Worm (Caenorhabditis elegans) whole organism, early embryonic: ENCODE data around the gene spc-1.
A peak's percentile ranks its signal among the peaks of the same experiment; 100 is the strongest.

Experiments used
- B0310.2 ChIP-seq: sonication (generic microtip); optimal IDR thresholded peaks from 2 replicates; lab custom pipeline; 2016; ENCODE audit warnings: mild to moderate bottlenecking, missing genetic modification characterization, missing compliant biosample characterization
- F13C5.2 ChIP-seq: sonication (generic microtip); optimal IDR thresholded peaks from 2 replicates; lab custom pipeline; 2017; ENCODE audit warnings: mild to moderate bottlenecking, missing genetic modification characterization, inconsistent platforms, missing compliant biosample characterization
- aly-1 ChIP-seq: sonication (generic microtip); optimal IDR thresholded peaks from 2 replicates; lab custom pipeline; 2016; ENCODE audit warnings: missing genetic modification characterization, missing compliant biosample characterization
- ama-1 ChIP-seq: fragments of 150-350 bp; optimal IDR thresholded peaks from 2 replicates; lab custom pipeline; 2014
- ceh-13 ChIP-seq: fragments of 200-800 bp; sonication (Bioruptor generic); optimal IDR thresholded peaks from 2 replicates; lab custom pipeline; 2018; ENCODE audit warnings: mild to moderate bottlenecking, missing genetic modification characterization, missing compliant biosample characterization
- ceh-36 ChIP-seq: sonication (generic microtip); optimal IDR thresholded peaks from 2 replicates; lab custom pipeline; 2016; ENCODE audit warnings: missing genetic modification characterization, inconsistent platforms, missing compliant biosample characterization
- ets-7 ChIP-seq: sonication (generic microtip); optimal IDR thresholded peaks from 2 replicates; lab custom pipeline; 2016; ENCODE audit warnings: missing genotype, missing genetic modification characterization, missing compliant biosample characterization
- flt-1 ChIP-seq: fragments of 200-800 bp; sonication (Bioruptor generic); IDR thresholded peaks from 2 replicates; pipeline ENCODE4 v1.3.6; 2022; ENCODE audit warnings: missing genetic modification characterization, missing compliant biosample characterization
- hmbx-1 ChIP-seq: sonication (generic microtip); optimal IDR thresholded peaks from 2 replicates; lab custom pipeline; 2016; ENCODE audit warnings: mild to moderate bottlenecking, missing genetic modification characterization, missing compliant biosample characterization
- hmg-4 ChIP-seq: fragments of 200-800 bp; sonication (Bioruptor generic); optimal IDR thresholded peaks from 2 replicates; lab custom pipeline; 2018; ENCODE audit warnings: mild to moderate bottlenecking, missing genetic modification characterization, missing compliant biosample characterization
- hnd-1 ChIP-seq: sonication (generic microtip); optimal IDR thresholded peaks from 2 replicates; lab custom pipeline; 2016; ENCODE audit warnings: missing genetic modification characterization, missing compliant biosample characterization
- pes-1 ChIP-seq: fragments of 200-800 bp; sonication (Bioruptor generic); IDR thresholded peaks from 2 replicates; pipeline ENCODE4 v1.3.6; 2022; ENCODE audit warnings: missing genetic modification reagents, missing genetic modification characterization, missing compliant biosample characterization
- scrt-1 ChIP-seq: fragments of 200-800 bp; sonication (Bioruptor generic); IDR thresholded peaks from 2 replicates; pipeline ENCODE4 v1.3.6; 2022; ENCODE audit warnings: missing genetic modification characterization, missing compliant biosample characterization
- sea-1 ChIP-seq: fragments of 200-800 bp; sonication (Bioruptor generic); conservative IDR thresholded peaks from 2 replicates; pipeline ENCODE4 v1.3.6; 2022; ENCODE audit warnings: missing genetic modification characterization, missing compliant biosample characterization
- tbx-11 ChIP-seq: fragments of 200-800 bp; sonication (Bioruptor generic); IDR thresholded peaks from 2 replicates; pipeline ENCODE4 v1.3.6; 2022; ENCODE audit warnings: missing genetic modification characterization, missing compliant biosample characterization
- tbx-37 ChIP-seq: fragments of 200-800 bp; sonication (Bioruptor generic); conservative IDR thresholded peaks from 2 replicates; pipeline ENCODE4 v1.3.6; 2022; ENCODE audit warnings: missing genetic modification reagents, missing genetic modification characterization, missing compliant biosample characterization
- tra-4 ChIP-seq: sonication (generic microtip); optimal IDR thresholded peaks from 2 replicates; lab custom pipeline; 2017; ENCODE audit warnings: missing genetic modification characterization, missing compliant biosample characterization

spc-1 gene

ce11 chrX:3106137-3106536 is 20.7 kb downstream of the spc-1 start, which contains the start of gene K10B3.5:
Gene K10B3.5, minus strand, starts transcription at chrX:3106479.
- no peak for TF ChIP-seq ets-7 (tag; lab: Kevin White, UChicago)
- TF ChIP-seq F13C5.2 (tag; lab: Kevin White, UChicago): peak; percentile 30

DNA sequence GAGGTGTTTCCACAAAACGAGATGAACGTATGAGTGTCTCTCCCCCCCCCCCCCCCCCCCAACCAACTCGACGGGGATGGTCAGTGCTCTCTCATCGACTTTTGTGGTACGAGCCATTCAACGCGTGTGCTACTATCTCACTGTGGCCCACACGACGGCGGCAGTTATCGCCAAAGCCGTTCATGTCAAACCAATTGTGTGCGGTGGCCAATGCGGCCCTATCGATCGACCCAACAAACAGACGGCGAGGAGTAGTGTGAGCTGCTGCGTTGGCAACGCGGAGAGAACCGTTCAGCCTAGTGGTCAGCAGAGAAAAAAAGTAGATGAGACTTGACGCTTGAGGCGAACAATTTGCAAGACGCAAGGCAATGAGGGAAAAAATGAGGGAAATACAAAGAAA is 24.1 kb downstream of the spc-1 start:
- TF ChIP-seq sea-1: no peak
- no peak for TF ChIP-seq tra-4 (tag; lab: Kevin White, UChicago)
- no peak for TF ChIP-seq hmbx-1
- no peak for TF ChIP-seq flt-1 (GFP tag; lab: Robert Waterston, UW)
- peak; percentile 8; the same call in 1 of the 2 replicates for TF ChIP-seq tbx-11
- no peak for TF ChIP-seq B0310.2 (tag; lab: Kevin White, UChicago)
- TF ChIP-seq ets-7 (tag; lab: Kevin White, UChicago): no peak
- no peak; the same call in 1 of the 2 replicates for TF ChIP-seq pes-1 (GFP tag; lab: Robert Waterston, UW)
- TF ChIP-seq ceh-36 (tag; lab: Kevin White, UChicago): no peak
- no peak for TF ChIP-seq ama-1 (lab: Kevin White, UChicago)
- no peak for TF ChIP-seq hnd-1 (tag; lab: Kevin White, UChicago)
- TF ChIP-seq hmg-4 (GFP tag; lab: Kevin White, UChicago): peak; percentile 86
- no peak for TF ChIP-seq aly-1 (tag; lab: Kevin White, UChicago)
- no peak for TF ChIP-seq scrt-1 (GFP tag; lab: Robert Waterston, UW)
- no peak for TF ChIP-seq F13C5.2 (tag; lab: Kevin White, UChicago)
- no peak for TF ChIP-seq tbx-37
- no peak for TF ChIP-seq ceh-13 (GFP tag; lab: Kevin White, UChicago)

ce11 chrX:3102165-3102564 is 24.7 kb downstream of the spc-1 start, which contains the start of gene ztf-13:
Gene ztf-13, minus strand, starts transcription at chrX:3102175.
- TF ChIP-seq sea-1: no peak
- no peak for TF ChIP-seq flt-1 (GFP tag; lab: Robert Waterston, UW)
- TF ChIP-seq pes-1 (GFP tag; lab: Robert Waterston, UW): no peak
- TF ChIP-seq scrt-1 (GFP tag; lab: Robert Waterston, UW): no peak
- no peak for TF ChIP-seq ceh-13 (GFP tag; lab: Kevin White, UChicago)
- no peak for TF ChIP-seq tra-4 (tag; lab: Kevin White, UChicago)
- no peak for TF ChIP-seq tbx-37
- TF ChIP-seq F13C5.2 (tag; lab: Kevin White, UChicago): no peak
- no peak for TF ChIP-seq ceh-36 (tag; lab: Kevin White, UChicago)

- TF ChIP-seq tbx-11: no peak
- no peak for TF ChIP-seq F13C5.2 (tag; lab: Kevin White, UChicago)
- TF ChIP-seq ets-7 (tag; lab: Kevin White, UChicago): no peak
- no peak for TF ChIP-seq hnd-1 (tag; lab: Kevin White, UChicago)
- TF ChIP-seq flt-1 (GFP tag; lab: Robert Waterston, UW): no peak
- no peak for TF ChIP-seq scrt-1 (GFP tag; lab: Robert Waterston, UW)
- TF ChIP-seq ama-1 (lab: Kevin White, UChicago): no peak
- no peak for TF ChIP-seq aly-1 (tag; lab: Kevin White, UChicago)
- TF ChIP-seq tbx-37: no peak
- TF ChIP-seq pes-1 (GFP tag; lab: Robert Waterston, UW): no peak
- TF ChIP-seq ceh-13 (GFP tag; lab: Kevin White, UChicago): no peak
- no peak for TF ChIP-seq ceh-36 (tag; lab: Kevin White, UChicago)
- no peak for TF ChIP-seq hmg-4 (GFP tag; lab: Kevin White, UChicago)
These were observed 25.3 kb downstream of the spc-1 start for ce11 chrX:3101562-3101961.

DNA sequence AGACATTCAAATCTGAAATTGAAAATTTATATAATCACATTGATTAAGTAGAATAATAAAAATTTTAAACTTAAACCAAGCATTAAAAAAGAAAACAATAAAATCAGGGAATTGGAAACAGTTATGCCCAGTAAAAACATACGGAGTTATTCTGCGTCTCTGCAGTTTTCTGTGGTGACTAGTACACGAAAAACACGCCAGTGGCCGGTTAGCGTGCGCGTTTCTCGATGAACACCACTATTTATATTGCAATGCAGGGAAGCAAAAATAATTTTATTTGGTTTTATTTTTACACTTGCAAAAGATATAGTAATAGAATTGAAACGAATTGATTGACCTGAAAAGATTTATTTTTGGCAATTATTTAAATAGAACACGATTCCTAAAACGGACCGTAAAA is 27.0 kb downstream of the spc-1 start, which contains the start of gene sec-3:
Gene sec-3, minus strand, starts transcription at position 21 of the 400 bp plus-strand sequence.
- no peak for TF ChIP-seq B0310.2 (tag; lab: Kevin White, UChicago)
- peak; percentile 13 for TF ChIP-seq hnd-1 (tag; lab: Kevin White, UChicago)
- TF ChIP-seq hmg-4 (GFP tag; lab: Kevin White, UChicago): peak; percentile 55
- TF ChIP-seq tbx-37: peak; percentile 29; the same call in 1 of the 2 replicates
- peak; percentile 58; the same call in 1 of the 2 replicates for TF ChIP-seq scrt-1 (GFP tag; lab: Robert Waterston, UW)
- peak; percentile 19 for TF ChIP-seq hmbx-1
- no peak for TF ChIP-seq aly-1 (tag; lab: Kevin White, UChicago)
- peak; percentile 65; the same call in 1 of the 2 replicates for TF ChIP-seq sea-1
- peak; percentile 45; the same call in 1 of the 2 replicates for TF ChIP-seq flt-1 (GFP tag; lab: Robert Waterston, UW)
- no peak for TF ChIP-seq ama-1 (lab: Kevin White, UChicago)
- peak; percentile 13 for TF ChIP-seq tra-4 (tag; lab: Kevin White, UChicago)
- TF ChIP-seq ceh-13 (GFP tag; lab: Kevin White, UChicago): no peak
- TF ChIP-seq tbx-11: 0 out of 2 replicates have a peak, but pooled peaks have one; percentile 28
- TF ChIP-seq pes-1 (GFP tag; lab: Robert Waterston, UW): peak; percentile 75
- peak; percentile 38 for TF ChIP-seq ceh-36 (tag; lab: Kevin White, UChicago)
- TF ChIP-seq ets-7 (tag; lab: Kevin White, UChicago): no peak
- TF ChIP-seq F13C5.2 (tag; lab: Kevin White, UChicago): peak; percentile 88

ce11 chrX:3094304-3094703 is 32.6 kb downstream of the spc-1 start, which contains the start of gene wrt-2:
Gene wrt-2, minus strand, starts transcription at chrX:3094349.
- TF ChIP-seq ceh-36 (tag; lab: Kevin White, UChicago) (no peak), tbx-37 (no peak), ama-1 (lab: Kevin White, UChicago) (no peak), flt-1 (GFP tag; lab: Robert Waterston, UW) (no peak), pes-1 (GFP tag; lab: Robert Waterston, UW) (no peak), aly-1 (tag; lab: Kevin White, UChicago) (no peak), scrt-1 (GFP tag; lab: Robert Waterston, UW) (no peak), tbx-11 (no peak), ceh-13 (GFP tag; lab: Kevin White, UChicago) (no peak), hmbx-1 (no peak), hnd-1 (tag; lab: Kevin White, UChicago) (no peak), tra-4 (tag; lab: Kevin White, UChicago) (no peak)

DNA sequence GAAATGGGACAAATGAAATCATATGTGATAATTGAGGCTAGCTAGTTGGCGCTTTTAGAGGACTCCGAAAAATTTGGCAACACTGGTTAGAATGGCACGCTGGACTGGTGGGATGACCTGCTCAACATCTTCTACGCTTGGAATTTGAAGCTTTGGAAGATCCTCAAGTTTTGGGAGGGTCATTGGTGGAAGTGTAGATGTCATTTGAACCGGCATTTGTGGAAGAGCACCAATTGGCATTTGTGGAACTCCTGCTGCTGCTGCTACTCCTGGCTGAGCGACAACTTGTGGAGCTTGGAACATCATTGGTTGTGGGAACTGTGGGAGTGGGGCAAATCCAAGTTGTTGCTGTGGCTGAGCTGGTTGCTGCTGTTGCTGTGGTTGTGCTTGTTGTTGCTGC is 34.4 kb downstream of the spc-1 start:
- no peak for TF ChIP-seq aly-1 (tag; lab: Kevin White, UChicago)
- no peak for TF ChIP-seq F13C5.2 (tag; lab: Kevin White, UChicago)
- TF ChIP-seq pes-1 (GFP tag; lab: Robert Waterston, UW): no peak
- TF ChIP-seq ceh-36 (tag; lab: Kevin White, UChicago): no peak
- no peak for TF ChIP-seq tra-4 (tag; lab: Kevin White, UChicago)
- no peak for TF ChIP-seq flt-1 (GFP tag; lab: Robert Waterston, UW)
- TF ChIP-seq sea-1: no peak
- no peak for TF ChIP-seq hnd-1 (tag; lab: Kevin White, UChicago)
- TF ChIP-seq tbx-11: no peak
